Worm (Caenorhabditis elegans): Measurements from ENCODE around the gene fbxa-55.

DNA sequence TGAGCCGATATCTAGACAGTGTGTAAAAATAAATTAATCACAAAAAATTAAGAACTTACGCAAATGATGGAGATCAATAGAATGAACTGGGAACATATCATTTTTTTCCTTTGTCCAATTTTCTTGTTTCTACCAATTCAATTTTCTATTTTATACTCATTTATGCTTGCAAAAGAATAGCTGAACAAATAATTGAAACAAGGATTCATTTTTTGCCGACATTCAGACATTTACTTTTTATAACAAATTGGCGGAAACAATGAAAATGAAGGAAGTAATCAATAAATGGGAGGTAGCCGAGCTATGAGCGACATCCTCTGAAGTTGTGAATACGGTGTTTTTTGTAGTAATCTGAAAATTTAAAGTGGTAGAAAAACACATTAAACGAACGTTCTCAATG, 19.0 kb downstream of the fbxa-55 start, which contains the start of gene idpp-13:
- no peak for TF ChIP-seq egl-27 (tag; optimal IDR thresholded peaks at IDR 0.05)
- no peak for TF ChIP-seq ZK546.5 (tag; optimal IDR thresholded peaks at IDR 0.05)
- TF ChIP-seq ceh-82 (tag; optimal IDR thresholded peaks at IDR 0.05), result no peak
- no peak for TF ChIP-seq elt-3 (tag; optimal IDR thresholded peaks at IDR 0.05)
- TF ChIP-seq fos-1 (tag; optimal IDR thresholded peaks at IDR 0.05), result no peak
- no peak for TF ChIP-seq elt-1 (tag; optimal IDR thresholded peaks at IDR 0.05)
- no peak for TF ChIP-seq snpc-4 (tag; optimal IDR thresholded peaks at IDR 0.05)
- TF ChIP-seq unc-55 (GFP tag; optimal IDR thresholded peaks at IDR 0.05), result no peak
- no peak for TF ChIP-seq ztf-11 (tag; optimal IDR thresholded peaks at IDR 0.05)
- TF ChIP-seq zag-1 (tag; optimal IDR thresholded peaks at IDR 0.05), result no peak
- TF ChIP-seq ztf-1 (GFP tag; conservative IDR thresholded peaks at IDR 0.05), result no peak
